Worm (Caenorhabditis elegans): ENCODE data around the gene rcq-5.

- TF ChIP-seq W03F9.2 (tag; optimal IDR thresholded peaks at IDR 0.05) (no peak), dao-5 (tag; optimal IDR thresholded peaks at IDR 0.05) (no peak)
These were observed 46.8 kb downstream of the rcq-5 start for ce11 chrIII:4010987-4011386.
